Fruit fly (Drosophila melanogaster) whole organism, embryonic: ENCODE measurements around the gene Cchl.

Experiments used
- BtbVII ChIP-seq: fragments of 200-800 bp; sonication (Bioruptor generic); optimal IDR thresholded peaks from 3 replicates; lab custom pipeline; 2017; ENCODE audit warnings: missing biosample characterization, mild to moderate bottlenecking, missing genetic modification characterization
- CG10462 ChIP-seq: fragments of 200-800 bp; sonication (Bioruptor generic); optimal IDR thresholded peaks from 2 replicates; lab custom pipeline; 2016; ENCODE audit warnings: missing biosample characterization, missing genetic modification characterization
- CG11247 ChIP-seq: fragments of 200-800 bp; sonication (Bioruptor generic); IDR thresholded peaks from 2 replicates; pipeline ENCODE4 v1.3.6; 2022; ENCODE audit warnings: missing biosample characterization, missing genetic modification characterization
- CG1792 ChIP-seq: fragments of 200-800 bp; sonication (Bioruptor generic); optimal IDR thresholded peaks from 2 replicates; lab custom pipeline; 2016; ENCODE audit warnings: missing biosample characterization, missing genetic modification characterization
- CG2120 ChIP-seq: fragments of 200-800 bp; sonication (Bioruptor generic); optimal IDR thresholded peaks from 3 replicates; lab custom pipeline; 2016; ENCODE audit warnings: missing biosample characterization, missing genetic modification characterization
- CG2875 ChIP-seq: fragments of 200-800 bp; sonication (Bioruptor generic); optimal IDR thresholded peaks from 2 replicates; lab custom pipeline; 2017; ENCODE audit warnings: missing biosample characterization, mild to moderate bottlenecking, missing genetic modification characterization, missing genetic modification reagents
- CG30403 ChIP-seq: fragments of 200-800 bp; sonication (Bioruptor generic); optimal IDR thresholded peaks from 3 replicates; lab custom pipeline; 2016; ENCODE audit warnings: missing biosample characterization, missing genetic modification characterization
- CG3726 ChIP-seq: fragments of 200-800 bp; sonication (Bioruptor generic); IDR thresholded peaks from 3 replicates; pipeline ENCODE4, ENCODE4 v1.3.6; 2022; ENCODE audit warnings: missing biosample characterization, missing genetic modification characterization
- CG4820 ChIP-seq: fragments of 200-800 bp; sonication (Bioruptor generic); optimal IDR thresholded peaks from 3 replicates; lab custom pipeline; 2016; ENCODE audit warnings: missing biosample characterization, missing genetic modification characterization
- CG5180 ChIP-seq: fragments of 200-800 bp; sonication (Bioruptor generic); optimal IDR thresholded peaks from 3 replicates; lab custom pipeline; 2017; ENCODE audit warnings: missing biosample characterization, missing genetic modification characterization, mild to moderate bottlenecking, moderate library complexity, missing genetic modification reagents
- CG6254 ChIP-seq: fragments of 200-800 bp; sonication (Bioruptor generic); optimal IDR thresholded peaks from 3 replicates; lab custom pipeline; 2017; ENCODE audit warnings: mild to moderate bottlenecking, missing biosample characterization, missing genetic modification reagents, missing genetic modification characterization
- CG6813 ChIP-seq: fragments of 200-800 bp; sonication (Bioruptor generic); optimal IDR thresholded peaks from 2 replicates; lab custom pipeline; 2017; ENCODE audit warnings: missing biosample characterization, missing genetic modification characterization, mild to moderate bottlenecking, moderate library complexity, missing genetic modification reagents
- CG6854 ChIP-seq: fragments of 200-800 bp; sonication (Bioruptor generic); optimal IDR thresholded peaks from 3 replicates; lab custom pipeline; 2017; ENCODE audit warnings: missing biosample characterization, mild to moderate bottlenecking, missing genetic modification characterization
- CG7987 ChIP-seq: fragments of 200-800 bp; sonication (Bioruptor generic); optimal IDR thresholded peaks from 2 replicates; lab custom pipeline; 2018; ENCODE audit warnings: missing biosample characterization, mild to moderate bottlenecking, missing genetic modification characterization, moderate library complexity
- CG8924 ChIP-seq: fragments of 200-800 bp; optimal IDR thresholded peaks from 3 replicates; lab custom pipeline; 2019; ENCODE audit warnings: missing biosample characterization, mild to moderate bottlenecking, missing genetic modification characterization, moderate library complexity
- CG9437 ChIP-seq: fragments of 200-800 bp; sonication (Bioruptor generic); optimal IDR thresholded peaks from 2 replicates; lab custom pipeline; 2018; ENCODE audit warnings: missing biosample characterization, mild to moderate bottlenecking, missing genetic modification characterization
- CG9727 ChIP-seq: fragments of 200-800 bp; sonication (Bioruptor generic); optimal IDR thresholded peaks from 3 replicates; lab custom pipeline; 2017; ENCODE audit warnings: missing biosample characterization, mild to moderate bottlenecking, missing genetic modification characterization
- CTCF ChIP-seq: fragments of 200-800 bp; sonication (Bioruptor generic); optimal IDR thresholded peaks from 2 replicates; lab custom pipeline; 2017; ENCODE audit warnings: missing biosample characterization, mild to moderate bottlenecking, missing genetic modification characterization, moderate library complexity
- Drgx ChIP-seq: fragments of 200-800 bp; sonication (Bioruptor generic); IDR thresholded peaks from 2 replicates; pipeline ENCODE4 v1.3.6; 2022; ENCODE audit warnings: missing biosample characterization, missing genetic modification characterization
- E2f2 ChIP-seq: fragments of 200-800 bp; sonication (Bioruptor generic); IDR thresholded peaks from 2 replicates; pipeline ENCODE4 v1.3.6; 2022; ENCODE audit warnings: missing biosample characterization, missing genetic modification characterization
- Ets65A ChIP-seq: fragments of 200-800 bp; sonication (Bioruptor generic); peaks from one replicate; lab custom pipeline; 2016; ENCODE audit warnings: missing biosample characterization, missing genetic modification characterization
- Fer3 ChIP-seq: fragments of 200-800 bp; sonication (Bioruptor generic); optimal IDR thresholded peaks from 2 replicates; lab custom pipeline; 2018; ENCODE audit warnings: missing biosample characterization, mild to moderate bottlenecking, missing genetic modification characterization, moderate library complexity
- H2.0 ChIP-seq: fragments of 200-800 bp; sonication (Bioruptor generic); IDR thresholded peaks from 2 replicates; pipeline ENCODE4 v1.3.6; 2022; ENCODE audit warnings: missing biosample characterization, missing genetic modification characterization
- Hr39 ChIP-seq: fragments of >200 bp; optimal IDR thresholded peaks from 2 replicates; lab custom pipeline; 2017
- MBD-R2 ChIP-seq: fragments of 200-800 bp; sonication (Bioruptor generic); IDR thresholded peaks from 2 replicates; pipeline ENCODE4 v1.3.6; 2022; ENCODE audit warnings: missing biosample characterization, missing genetic modification characterization
- Mad ChIP-seq: fragments of 200-800 bp; sonication (Bioruptor generic); optimal IDR thresholded peaks from 2 replicates; lab custom pipeline; 2016; ENCODE audit warnings: missing biosample characterization, missing genetic modification characterization
- Max ChIP-seq: fragments of 200-800 bp; sonication (Bioruptor generic); optimal IDR thresholded peaks from 2 replicates; lab custom pipeline; 2016; ENCODE audit warnings: missing biosample characterization, mild to moderate bottlenecking, missing genetic modification characterization
- Med ChIP-seq: fragments of 200-800 bp; sonication (Bioruptor generic); peaks from one replicate; lab custom pipeline; 2016; ENCODE audit warnings: missing biosample characterization, missing genetic modification characterization, mild to moderate bottlenecking, inconsistent platforms, moderate library complexity
- Rfx ChIP-seq: fragments of 200-800 bp; sonication (Bioruptor generic); IDR thresholded peaks from 2 replicates; pipeline ENCODE4 v1.3.6; 2022; ENCODE audit warnings: missing biosample characterization, missing genetic modification characterization
- Scr ChIP-seq: fragments of 200-800 bp; sonication (Bioruptor generic); IDR thresholded peaks from 2 replicates; pipeline ENCODE4 v1.3.6; 2022; ENCODE audit warnings: missing biosample characterization, missing genetic modification characterization; ENCODE audit not compliant: partially characterized antibody
- Sry-β ChIP-seq: fragments of 200-800 bp; sonication (Bioruptor generic); optimal IDR thresholded peaks from 2 replicates; lab custom pipeline; 2018; ENCODE audit warnings: missing biosample characterization, mild to moderate bottlenecking, missing genetic modification characterization, moderate library complexity
- Usf ChIP-seq: fragments of 200-800 bp; sonication (Bioruptor generic); optimal IDR thresholded peaks from 2 replicates; lab custom pipeline; 2017; ENCODE audit warnings: missing genotype, missing biosample characterization, missing genetic modification characterization
- Xbp1 ChIP-seq: fragments of 200-800 bp; sonication (Bioruptor generic); optimal IDR thresholded peaks from 3 replicates; lab custom pipeline; 2016; ENCODE audit warnings: missing biosample characterization, mild to moderate bottlenecking, missing genetic modification characterization
- ato ChIP-seq: fragments of 200-800 bp; sonication (Bioruptor generic); IDR thresholded peaks from 2 replicates; pipeline ENCODE4 v1.3.6; 2022; ENCODE audit warnings: missing biosample characterization, missing genetic modification characterization; ENCODE audit not compliant: partially characterized antibody
- bigmax ChIP-seq: fragments of 200-800 bp; sonication (Bioruptor generic); optimal IDR thresholded peaks from 2 replicates; lab custom pipeline; 2018; ENCODE audit warnings: missing biosample characterization, mild to moderate bottlenecking, missing genetic modification characterization
- caup ChIP-seq: fragments of 200-800 bp; sonication (Bioruptor generic); optimal IDR thresholded peaks from 3 replicates; lab custom pipeline; 2017; ENCODE audit warnings: missing biosample characterization, mild to moderate bottlenecking, missing genetic modification characterization, moderate library complexity; ENCODE audit not compliant: severe bottlenecking
- chn ChIP-seq: fragments of 200-800 bp; sonication (Bioruptor generic); optimal IDR thresholded peaks from 2 replicates; lab custom pipeline; 2016; ENCODE audit warnings: missing biosample characterization, missing genetic modification characterization
- disco-r ChIP-seq: fragments of 200-800 bp; sonication (Bioruptor generic); optimal IDR thresholded peaks from 2 replicates; lab custom pipeline; 2016; ENCODE audit warnings: missing biosample characterization, missing genetic modification characterization
- dpn ChIP-seq, 2 experiments: fragments of 200-800 bp; sonication (Bioruptor generic); optimal IDR thresholded peaks; 3 replicates each; lab custom pipeline; 2016; ENCODE audit warnings: missing biosample characterization in 2 of 2, missing genetic modification characterization in 2 of 2
- exex ChIP-seq: fragments of 200-800 bp; sonication (Bioruptor generic); optimal IDR thresholded peaks from 4 replicates; lab custom pipeline; 2018; ENCODE audit warnings: missing biosample characterization, mild to moderate bottlenecking, missing genetic modification characterization, moderate library complexity
- fd102C ChIP-seq: fragments of 200-800 bp; sonication (Bioruptor generic); optimal IDR thresholded peaks from 2 replicates; lab custom pipeline; 2018; ENCODE audit warnings: missing biosample characterization, mild to moderate bottlenecking, missing genetic modification characterization, moderate library complexity
- gcm2 ChIP-seq: fragments of 200-800 bp; sonication (Bioruptor generic); optimal IDR thresholded peaks from 2 replicates; lab custom pipeline; 2016; ENCODE audit warnings: missing biosample characterization, missing genetic modification characterization
- ind ChIP-seq: fragments of 200-800 bp; sonication (Bioruptor generic); optimal IDR thresholded peaks from 3 replicates; lab custom pipeline; 2016; ENCODE audit warnings: missing biosample characterization, missing genetic modification characterization
- kah ChIP-seq: fragments of 200-800 bp; sonication (Bioruptor generic); optimal IDR thresholded peaks from 2 replicates; lab custom pipeline; 2018; ENCODE audit warnings: missing biosample characterization, mild to moderate bottlenecking, missing genetic modification characterization
- lbe ChIP-seq: fragments of 200-800 bp; sonication (Bioruptor generic); optimal IDR thresholded peaks from 2 replicates; lab custom pipeline; 2016; ENCODE audit warnings: missing biosample characterization, mild to moderate bottlenecking, missing genetic modification characterization
- nerfin-1 ChIP-seq: fragments of 200-800 bp; sonication (Bioruptor generic); optimal IDR thresholded peaks from 3 replicates; lab custom pipeline; 2019; ENCODE audit warnings: missing biosample characterization, mild to moderate bottlenecking, missing genetic modification characterization, moderate library complexity
- oc ChIP-seq: fragments of 200-800 bp; sonication (Bioruptor generic); optimal IDR thresholded peaks from 2 replicates; lab custom pipeline; 2018; ENCODE audit warnings: missing biosample characterization, mild to moderate bottlenecking, missing genetic modification characterization, moderate library complexity
- psq ChIP-seq: fragments of 200-800 bp; sonication (Bioruptor generic); optimal IDR thresholded peaks from 2 replicates; lab custom pipeline; 2017; ENCODE audit warnings: missing biosample characterization, missing genetic modification characterization
- ssp ChIP-seq: fragments of 200-800 bp; sonication (Bioruptor generic); IDR thresholded peaks from 2 replicates; pipeline ENCODE4 v1.3.6; 2022; ENCODE audit warnings: missing biosample characterization, missing genetic modification characterization
- tin ChIP-seq: fragments of 200-800 bp; sonication (Bioruptor generic); optimal IDR thresholded peaks from 3 replicates; lab custom pipeline; 2016; ENCODE audit warnings: missing biosample characterization, missing genetic modification characterization
- zfh1 ChIP-seq: fragments of 200-800 bp; sonication (Bioruptor generic); IDR thresholded peaks from 3 replicates; pipeline ENCODE4 v1.3.6; 2022; ENCODE audit warnings: missing biosample characterization, missing genetic modification characterization

Cchl gene

DNA sequence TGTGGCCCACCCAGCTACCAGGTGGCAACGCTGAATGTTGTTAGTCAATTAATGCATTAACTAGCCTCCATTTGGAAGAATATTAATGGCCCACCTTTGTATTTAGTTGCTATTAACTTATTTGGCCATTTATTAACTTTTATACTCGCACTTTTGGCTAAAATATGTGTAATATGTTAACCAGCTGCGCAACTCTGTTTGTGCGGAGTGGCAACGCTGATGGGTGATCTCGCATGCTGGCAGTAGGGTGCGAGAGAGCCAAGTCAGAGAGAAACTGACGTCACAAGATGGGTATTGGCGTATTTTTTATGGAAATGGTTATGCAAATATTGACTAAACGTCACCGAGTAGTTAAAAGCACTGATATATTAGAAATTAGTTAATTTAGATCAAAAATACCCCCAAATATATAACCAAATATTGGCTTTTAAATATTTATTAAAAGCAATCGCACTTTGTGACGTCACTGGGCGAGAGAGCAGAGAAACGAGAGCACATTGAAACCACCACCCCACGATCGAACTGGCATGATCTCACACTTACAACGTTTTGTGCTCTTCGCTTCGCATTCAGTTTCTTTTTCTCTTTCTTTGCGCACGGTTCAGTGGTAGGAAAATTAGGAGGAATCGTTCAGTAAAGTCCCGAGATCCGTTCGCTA, 14.5 kb upstream of the Cchl start, which contains the start of gene how (continued):
- no peak for TF ChIP-seq CG6813 (GFP tag; lab: Kevin White, UChicago)
- TF ChIP-seq CG6254: peak; percentile 16
- no peak for TF ChIP-seq CG11247
- TF ChIP-seq Sry-β (GFP tag; lab: Kevin White, UChicago): peak; percentile 79
- no peak for TF ChIP-seq fd102C (GFP tag; lab: Kevin White, UChicago)
- TF ChIP-seq Fer3: no peak
- no peak for TF ChIP-seq CG6854 (GFP tag; lab: Kevin White, UChicago)
- 0 out of 2 replicates have a peak, but pooled peaks have one; percentile 12 for TF ChIP-seq Rfx (GFP tag; lab: Robert Waterston, UW)
- TF ChIP-seq CG9437 (GFP tag; lab: Kevin White, UChicago): peak; percentile 4
- TF ChIP-seq disco-r: no peak
- no peak for TF ChIP-seq CG1792 (GFP tag; lab: Kevin White, UChicago)
- TF ChIP-seq Drgx (GFP tag; lab: Robert Waterston, UW): no peak
- TF ChIP-seq Med: peak; percentile 84
- TF ChIP-seq CG30403 (GFP tag; lab: Kevin White, UChicago): peak; percentile 26
- TF ChIP-seq CG2120 (GFP tag; lab: Kevin White, UChicago): peak; percentile 26
- TF ChIP-seq Usf (GFP tag; lab: Kevin White, UChicago): no peak
- TF ChIP-seq E2f2: peak; percentile 95
- TF ChIP-seq caup (GFP tag; lab: Kevin White, UChicago): no peak
- no peak for TF ChIP-seq CG3726
- no peak for TF ChIP-seq tin (GFP tag; lab: Kevin White, UChicago)
- peak; percentile 18 for TF ChIP-seq exex (tag; lab: Kevin White, UChicago)
- no peak for TF ChIP-seq CG2875 (GFP tag; lab: Kevin White, UChicago)
- TF ChIP-seq CTCF (GFP tag; lab: Kevin White, UChicago): peak; percentile 29
- TF ChIP-seq ind (GFP tag; lab: Kevin White, UChicago): peak; percentile 23
- TF ChIP-seq Hr39 (lab: Kevin White, UChicago): no peak
- peak; percentile 7 for TF ChIP-seq psq
- TF ChIP-seq chn (GFP tag; lab: Kevin White, UChicago): no peak
- TF ChIP-seq gcm2 (GFP tag; lab: Kevin White, UChicago): no peak
- no peak for TF ChIP-seq BtbVII
- peak; percentile 3 for TF ChIP-seq lbe (GFP tag; lab: Kevin White, UChicago)
- no peak for TF ChIP-seq H2.0 (GFP tag; lab: Robert Waterston, UW)
- TF ChIP-seq zfh1 (GFP tag; lab: Robert Waterston, UW): peak; percentile 41; the same call in 1 of the 3 replicates
- no peak for TF ChIP-seq CG10462 (GFP tag; lab: Kevin White, UChicago)
- no peak for TF ChIP-seq nerfin-1 (tag; lab: Kevin White, UChicago)
- peak; percentile 44 for TF ChIP-seq CG9727 (GFP tag; lab: Kevin White, UChicago)
- no peak for TF ChIP-seq CG5180 (GFP tag; lab: Kevin White, UChicago)
- peak; percentile 23 for TF ChIP-seq Mad (GFP tag; lab: Kevin White, UChicago)
- TF ChIP-seq Xbp1: peak; percentile 27
- no peak for TF ChIP-seq kah (GFP tag; lab: Kevin White, UChicago)
- TF ChIP-seq oc (tag; lab: Kevin White, UChicago): peak; percentile 21
- TF ChIP-seq MBD-R2 (GFP tag; lab: Robert Waterston, UW): peak; percentile 57
- TF ChIP-seq Ets65A (GFP tag; lab: Kevin White, UChicago): peak; percentile 79
- TF ChIP-seq ato: no peak
- peak; percentile 26 for TF ChIP-seq Max (GFP tag; lab: Kevin White, UChicago)
- TF ChIP-seq CG8924 (tag; lab: Kevin White, UChicago): no peak
- no peak for TF ChIP-seq CG4820 (GFP tag; lab: Kevin White, UChicago)
- peak; percentile 43; the same call in 1 of the 2 replicates for TF ChIP-seq Scr
- no peak for TF ChIP-seq ssp
- peak in 1 of 2 experiments; percentile 30 for TF ChIP-seq dpn (GFP tag; optimal IDR thresholded peaks at IDR 0.05; lab: Kevin White, UChicago)
- TF ChIP-seq CG7987 (GFP tag; lab: Kevin White, UChicago): no peak
- no peak for TF ChIP-seq bigmax
